Worm (Caenorhabditis elegans): ENCODE measurements around the gene R09E10.5.

- TF ChIP-seq ceh-20 (GFP tag; IDR thresholded peaks at IDR 0.05): no peak
- TF ChIP-seq R02D3.7 (tag; optimal IDR thresholded peaks at IDR 0.05): no peak
- no peak for TF ChIP-seq ctbp-1 (GFP tag; IDR thresholded peaks at IDR 0.05)
- TF ChIP-seq daf-12 (tag; optimal IDR thresholded peaks at IDR 0.05): no peak
- no peak for TF ChIP-seq arid-1 (GFP tag; conservative IDR thresholded peaks at IDR 0.05)
- TF ChIP-seq madf-9 (GFP tag; conservative IDR thresholded peaks at IDR 0.05): no peak
These were observed 8.1 kb downstream of the R09E10.5 start, which contains the start of gene R09E10.6 for ce11 chrIV:10294030-10294429.
